Worm (Caenorhabditis elegans): Measurements from ENCODE around the gene flp-16.
A peak's percentile ranks its signal among the peaks of the same experiment; 100 is the strongest.

The flp-16 gene

DNA sequence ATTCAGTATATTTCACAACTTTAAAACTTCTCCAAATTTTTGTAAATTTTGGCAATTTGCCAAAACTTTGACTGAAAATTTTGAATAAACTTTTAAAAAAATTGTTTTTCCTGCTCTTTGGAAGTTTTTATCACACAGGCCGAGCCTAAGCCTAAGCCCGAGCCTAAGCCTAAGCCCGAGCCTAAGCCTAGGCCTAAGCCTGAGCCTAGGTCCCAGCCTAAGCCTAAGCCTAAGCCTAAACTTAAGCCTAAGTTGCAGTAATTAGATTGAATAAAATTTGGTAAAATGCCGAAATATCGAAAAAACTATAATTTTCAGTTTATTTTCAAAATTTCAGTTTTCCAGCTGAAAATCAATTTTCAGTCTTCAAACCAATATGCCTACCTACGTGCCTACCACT lies 48.4 kb downstream of the flp-16 start:
- TF ChIP-seq nhr-25 (tag; optimal IDR thresholded peaks at IDR 0.05) (no peak), ztf-11 (tag; optimal IDR thresholded peaks at IDR 0.05) (no peak), sea-2 (GFP tag; optimal IDR thresholded peaks at IDR 0.05) (no peak), fos-1 (tag; optimal IDR thresholded peaks at IDR 0.05) (no peak), fkh-10 (GFP tag; optimal IDR thresholded peaks at IDR 0.05) (no peak), lin-39 (tag; optimal IDR thresholded peaks at IDR 0.05) (no peak), nhr-77 (tag; optimal IDR thresholded peaks at IDR 0.05) (no peak)

DNA sequence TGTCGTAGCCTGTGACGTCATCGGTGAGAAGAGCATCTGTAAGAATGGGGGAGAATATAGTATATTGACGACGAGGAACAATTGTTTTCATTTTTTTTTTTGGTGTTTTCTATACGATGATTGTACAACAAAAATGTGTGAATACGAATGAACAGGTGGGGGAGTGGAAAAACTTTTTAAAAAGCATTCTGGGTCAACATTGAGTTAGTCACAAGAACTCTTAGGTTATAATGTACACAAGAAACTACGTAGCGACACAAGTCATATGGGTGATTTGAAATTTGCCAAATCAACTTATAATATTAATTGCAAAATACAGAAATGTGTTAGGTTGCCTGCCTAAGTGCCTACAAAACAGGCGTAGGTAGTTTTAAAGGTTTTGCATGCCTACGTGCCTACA lies 49.0 kb downstream of the flp-16 start:
- TF ChIP-seq pha-4 (tag; optimal IDR thresholded peaks at IDR 0.05), result peak; percentile 73
- TF ChIP-seq nhr-43 (tag; optimal IDR thresholded peaks at IDR 0.05; ENCODE audit: poor library complexity, severe bottlenecking), result no peak
- TF ChIP-seq ztf-4 (tag; optimal IDR thresholded peaks at IDR 0.05), result no peak

DNA sequence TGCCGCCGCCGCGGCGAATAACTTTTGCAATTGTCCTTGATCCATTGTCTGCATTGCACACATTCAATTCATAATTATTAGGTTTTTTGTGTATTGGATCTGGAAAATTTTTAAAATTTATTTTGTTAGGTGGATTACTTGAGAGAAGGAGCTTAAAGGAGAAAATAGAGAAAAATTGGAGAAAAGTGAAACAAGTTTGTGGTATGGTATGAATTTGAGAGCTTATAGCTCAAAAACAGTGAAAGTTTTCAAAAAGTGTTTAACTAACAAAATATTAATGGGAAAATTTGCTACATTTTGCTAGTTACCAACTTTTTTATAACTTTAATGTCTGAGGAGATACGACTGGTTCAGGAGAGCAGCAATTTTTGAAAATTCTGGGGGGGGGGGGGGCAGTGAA lies 50.6 kb downstream of the flp-16 start, which contains the start of gene ztf-22:
TSS of gene ztf-22 (minus strand) at position 101 of the 400 bp plus-strand sequence.
- TF ChIP-seq pha-4 (tag; optimal IDR thresholded peaks at IDR 0.05), result no peak
- no peak for TF ChIP-seq ZK546.5 (tag; optimal IDR thresholded peaks at IDR 0.05)

Measured in whole organism, L3 larva.